Worm (Caenorhabditis elegans) whole organism, L3 larva: ENCODE data around the gene T25B6.4.

Experiments
- ZK546.5 ChIP-seq: sonication (generic microtip); optimal IDR thresholded peaks from 2 replicates; lab custom pipeline; 2017; ENCODE audit warnings: missing biosample characterization, missing genetic modification characterization
- aly-2 ChIP-seq: fragments of 150-350 bp; optimal IDR thresholded peaks from 2 replicates; lab custom pipeline; 2014; ENCODE audit warnings: missing biosample characterization, missing genetic modification characterization
- ceh-82 ChIP-seq: fragments of 150-350 bp; optimal IDR thresholded peaks from 2 replicates; lab custom pipeline; 2014; ENCODE audit warnings: missing biosample characterization, missing genetic modification characterization
- ceh-9 ChIP-seq: sonication (generic microtip); optimal IDR thresholded peaks from 2 replicates; lab custom pipeline; 2018; ENCODE audit warnings: missing biosample characterization, missing genetic modification characterization
- egl-27 ChIP-seq: sonication (generic microtip); optimal IDR thresholded peaks from 4 replicates; lab custom pipeline; 2017; ENCODE audit warnings: missing biosample characterization, missing genetic modification reagents, missing genetic modification characterization
- eor-1 ChIP-seq, 2 experiments: fragments of 150-350 bp; optimal IDR thresholded peaks; 2 replicates each; lab custom pipeline; 2014 to 2018; ENCODE audit warnings: missing biosample characterization in 2 of 2, missing genetic modification characterization in 2 of 2
- lin-39 ChIP-seq: fragments of 150-350 bp; optimal IDR thresholded peaks from 2 replicates; lab custom pipeline; 2018; ENCODE audit warnings: missing biosample characterization, missing genetic modification reagents, missing genetic modification characterization
- nhr-11 ChIP-seq: fragments of 150-350 bp; optimal IDR thresholded peaks from 2 replicates; lab custom pipeline; 2014; ENCODE audit warnings: missing biosample characterization, missing genetic modification characterization
- nhr-77 ChIP-seq: fragments of 150-350 bp; optimal IDR thresholded peaks from 2 replicates; lab custom pipeline; 2014; ENCODE audit warnings: missing biosample characterization, missing genetic modification characterization
- tbx-2 ChIP-seq: sonication (generic microtip); optimal IDR thresholded peaks from 2 replicates; lab custom pipeline; 2016; ENCODE audit warnings: mild to moderate bottlenecking, missing genetic modification characterization, missing compliant biosample characterization
- unc-62 ChIP-seq: fragments of 150-350 bp; sonication (generic microtip); optimal IDR thresholded peaks from 4 replicates; lab custom pipeline; 2014; ENCODE audit warnings: missing biosample characterization, missing genetic modification reagents, missing genetic modification characterization
- ztf-11 ChIP-seq: fragments of 150-350 bp; optimal IDR thresholded peaks from 2 replicates; lab custom pipeline; 2014; ENCODE audit warnings: missing biosample characterization, missing genetic modification characterization
- ztf-4 ChIP-seq: fragments of 150-350 bp; optimal IDR thresholded peaks from 2 replicates; lab custom pipeline; 2014; ENCODE audit warnings: missing biosample characterization, missing genetic modification characterization

ce11 chrX:9025484-9025883 is 10.0 kb downstream of the T25B6.4 start:
- TF ChIP-seq ztf-11 (no peak), eor-1 (tag; optimal IDR thresholded peaks at IDR 0.05; lab: Kevin White, UChicago) (no peak), ZK546.5 (tag; lab: Kevin White, UChicago) (no peak), ztf-4 (tag; lab: Kevin White, UChicago) (no peak), unc-62 (GFP tag; lab: Kevin White, UChicago) (no peak), ceh-82 (tag; lab: Kevin White, UChicago) (no peak), nhr-11 (tag; lab: Kevin White, UChicago) (no peak), nhr-77 (no peak), lin-39 (tag; lab: Kevin White, UChicago) (no peak), tbx-2 (tag; lab: Kevin White, UChicago) (no peak), ceh-9 (tag; lab: Kevin White, UChicago) (no peak), aly-2 (tag; lab: Kevin White, UChicago) (no peak), egl-27 (tag; lab: Kevin White, UChicago) (no peak)
